Fruit fly (Drosophila melanogaster) whole organism, embryonic: ENCODE results near the gene CG33341.
A peak's percentile ranks its signal among the peaks of the same experiment; 100 is the strongest.

Source experiments
- CG10209 ChIP-seq: fragments of 200-800 bp; sonication (Bioruptor generic); optimal IDR thresholded peaks from 3 replicates; lab custom pipeline; 2017; ENCODE audit warnings: missing biosample characterization, mild to moderate bottlenecking, missing genetic modification characterization, missing genetic modification reagents
- CG11398 ChIP-seq: fragments of 200-800 bp; sonication (Bioruptor generic); optimal IDR thresholded peaks from 2 replicates; lab custom pipeline; 2016; ENCODE audit warnings: missing biosample characterization, missing genetic modification characterization
- CG11696 ChIP-seq: fragments of 200-800 bp; sonication (Bioruptor generic); IDR thresholded peaks from 2 replicates; pipeline ENCODE4 v1.3.6; 2022; ENCODE audit warnings: missing biosample characterization, missing genetic modification characterization
- CG1233 ChIP-seq: fragments of 200-800 bp; sonication (Bioruptor generic); optimal IDR thresholded peaks from 4 replicates; lab custom pipeline; 2018; ENCODE audit warnings: missing biosample characterization, mild to moderate bottlenecking, missing genetic modification characterization
- CG14667 ChIP-seq: fragments of 200-800 bp; sonication (Bioruptor generic); IDR thresholded peaks from 2 replicates; pipeline ENCODE4 v1.3.6; 2022; ENCODE audit warnings: missing biosample characterization, missing genetic modification characterization
- CG15269 ChIP-seq: fragments of 200-800 bp; sonication (Bioruptor generic); optimal IDR thresholded peaks from 2 replicates; lab custom pipeline; 2018; ENCODE audit warnings: missing biosample characterization, mild to moderate bottlenecking, missing genetic modification characterization, moderate library complexity
- CG15479 ChIP-seq: fragments of 200-800 bp; sonication (Bioruptor generic); optimal IDR thresholded peaks from 3 replicates; lab custom pipeline; 2019; ENCODE audit warnings: missing biosample characterization, mild to moderate bottlenecking, missing genetic modification characterization, moderate library complexity
- CG1602 ChIP-seq: fragments of 200-800 bp; sonication (Bioruptor generic); optimal IDR thresholded peaks from 3 replicates; lab custom pipeline; 2016; ENCODE audit warnings: missing biosample characterization, missing genetic modification characterization
- CG18262 ChIP-seq: fragments of 200-800 bp; optimal IDR thresholded peaks from 3 replicates; lab custom pipeline; 2019; ENCODE audit warnings: missing biosample characterization, mild to moderate bottlenecking, missing genetic modification characterization, moderate library complexity
- CG2678 ChIP-seq: fragments of 200-800 bp; sonication (Bioruptor generic); optimal IDR thresholded peaks from 3 replicates; lab custom pipeline; 2019; ENCODE audit warnings: missing biosample characterization, mild to moderate bottlenecking, missing genetic modification characterization, moderate library complexity
- CG31388 ChIP-seq: fragments of 200-800 bp; sonication (Bioruptor generic); optimal IDR thresholded peaks from 2 replicates; lab custom pipeline; 2016; ENCODE audit warnings: missing biosample characterization, missing genetic modification characterization
- CG4424 ChIP-seq: fragments of 200-800 bp; sonication (Bioruptor generic); optimal IDR thresholded peaks from 3 replicates; lab custom pipeline; 2016; ENCODE audit warnings: missing biosample characterization, missing genetic modification characterization
- CG6791 ChIP-seq: fragments of 200-800 bp; sonication (Bioruptor generic); IDR thresholded peaks from 3 replicates; pipeline ENCODE4 v1.3.6; 2022; ENCODE audit warnings: missing biosample characterization, missing genetic modification characterization; ENCODE audit not compliant: partially characterized antibody
- CG6813 ChIP-seq: fragments of 200-800 bp; sonication (Bioruptor generic); optimal IDR thresholded peaks from 2 replicates; lab custom pipeline; 2017; ENCODE audit warnings: missing biosample characterization, missing genetic modification characterization, mild to moderate bottlenecking, moderate library complexity, missing genetic modification reagents
- CG7372 ChIP-seq: fragments of 200-800 bp; sonication (Bioruptor generic); IDR thresholded peaks from 2 replicates; pipeline ENCODE4 v1.3.6; 2022; ENCODE audit warnings: missing biosample characterization, missing genetic modification characterization
- CG8359 ChIP-seq: fragments of 200-800 bp; sonication (Bioruptor generic); optimal IDR thresholded peaks from 2 replicates; lab custom pipeline; 2017; ENCODE audit warnings: missing biosample characterization, mild to moderate bottlenecking, missing genetic modification characterization, borderline replicate concordance
- CG8478 ChIP-seq: fragments of >200 bp; optimal IDR thresholded peaks from 2 replicates; lab custom pipeline; 2018
- D19B ChIP-seq: fragments of 200-800 bp; sonication (Bioruptor generic); optimal IDR thresholded peaks from 2 replicates; lab custom pipeline; 2017; ENCODE audit warnings: missing biosample characterization, mild to moderate bottlenecking, missing genetic modification characterization
- Dad ChIP-seq: fragments of 200-800 bp; sonication (Bioruptor generic); optimal IDR thresholded peaks from 3 replicates; lab custom pipeline; 2016; ENCODE audit warnings: missing biosample characterization, missing genetic modification characterization
- Doc3 ChIP-seq: fragments of 200-800 bp; sonication (Bioruptor generic); IDR thresholded peaks from 3 replicates; pipeline ENCODE4 v1.3.6; 2022; ENCODE audit warnings: missing biosample characterization, missing genetic modification characterization; ENCODE audit not compliant: partially characterized antibody
- Elba2 ChIP-seq: fragments of 200-800 bp; sonication (Bioruptor generic); optimal IDR thresholded peaks from 3 replicates; lab custom pipeline; 2016; ENCODE audit warnings: missing biosample characterization, missing genetic modification characterization
- Fer3 ChIP-seq: fragments of 200-800 bp; sonication (Bioruptor generic); optimal IDR thresholded peaks from 2 replicates; lab custom pipeline; 2018; ENCODE audit warnings: missing biosample characterization, mild to moderate bottlenecking, missing genetic modification characterization, moderate library complexity
- Hmr ChIP-seq: fragments of 200-800 bp; sonication (Bioruptor generic); optimal IDR thresholded peaks from 3 replicates; lab custom pipeline; 2017; ENCODE audit warnings: mild to moderate bottlenecking, missing biosample characterization, missing genetic modification reagents, missing genetic modification characterization
- Kr ChIP-seq: fragments of 200-800 bp; sonication (Bioruptor generic); optimal IDR thresholded peaks from 2 replicates; lab custom pipeline; 2017; ENCODE audit warnings: missing biosample characterization, mild to moderate bottlenecking, missing genetic modification characterization
- Nf-YC ChIP-seq: fragments of 200-800 bp; optimal IDR thresholded peaks from 3 replicates; lab custom pipeline; 2019; ENCODE audit warnings: missing biosample characterization, mild to moderate bottlenecking, missing genetic modification characterization, moderate library complexity
- Tbp ChIP-seq: fragments of >200 bp; optimal IDR thresholded peaks from 2 replicates; lab custom pipeline; 2018; ENCODE audit warnings: missing biosample characterization, missing genetic modification characterization
- YL-1 ChIP-seq: fragments of 200-800 bp; sonication (Bioruptor generic); optimal IDR thresholded peaks from 3 replicates; lab custom pipeline; 2017; ENCODE audit warnings: missing biosample characterization, mild to moderate bottlenecking, missing genetic modification characterization
- bsh ChIP-seq, 2 experiments: fragments of 200-800 bp; sonication (Bioruptor generic); optimal IDR thresholded peaks; 2 replicates each; lab custom pipeline; 2017 to 2018; ENCODE audit warnings: mild to moderate bottlenecking in 2 of 2, missing biosample characterization in 2 of 2, missing genetic modification characterization in 2 of 2, moderate library complexity in 1 of 2
- chn ChIP-seq: fragments of 200-800 bp; sonication (Bioruptor generic); optimal IDR thresholded peaks from 2 replicates; lab custom pipeline; 2016; ENCODE audit warnings: missing biosample characterization, missing genetic modification characterization
- cwo ChIP-seq: fragments of 200-800 bp; sonication (Bioruptor generic); optimal IDR thresholded peaks from 3 replicates; lab custom pipeline; 2017; ENCODE audit warnings: missing biosample characterization, missing genetic modification characterization, mild to moderate bottlenecking, moderate library complexity, missing genetic modification reagents
- fu2 ChIP-seq: fragments of 200-800 bp; sonication (Bioruptor generic); optimal IDR thresholded peaks from 2 replicates; lab custom pipeline; 2016; ENCODE audit warnings: missing biosample characterization, missing genetic modification characterization
- jing ChIP-seq: fragments of 200-800 bp; sonication (Bioruptor generic); optimal IDR thresholded peaks from 2 replicates; lab custom pipeline; 2018; ENCODE audit warnings: missing biosample characterization, mild to moderate bottlenecking, missing genetic modification characterization
- jumu ChIP-seq: fragments of 200-800 bp; sonication (Bioruptor generic); optimal IDR thresholded peaks from 3 replicates; lab custom pipeline; 2016; ENCODE audit warnings: missing biosample characterization, missing genetic modification characterization
- prd ChIP-seq, 3 experiments: fragments of >200 bp in 2 of 3; fragments of 200-800 bp in 1 of 3; sonication (Bioruptor generic) in 1 of 3; optimal IDR thresholded peaks in 2 of 3; IDR thresholded peaks in 1 of 3; 2 replicates in 2 of 3; 3 replicates in 1 of 3; pipeline versions ENCODE4 v1.3.6 to Lab custom; 2017 to 2022; ENCODE audit warnings: missing biosample characterization in 1 of 3, missing genetic modification characterization in 1 of 3
- sc ChIP-seq, 3 experiments: fragments of >200 bp in 2 of 3; fragments of 200-800 bp in 1 of 3; sonication (Bioruptor generic) in 1 of 3; optimal IDR thresholded peaks; 2 replicates in 2 of 3; 3 replicates in 1 of 3; lab custom pipeline; 2017; ENCODE audit warnings: mild to moderate bottlenecking in 1 of 3, missing biosample characterization in 1 of 3, missing genetic modification characterization in 1 of 3, missing genetic modification reagents in 1 of 3
- sob ChIP-seq: fragments of 200-800 bp; sonication (Bioruptor generic); IDR thresholded peaks from 2 replicates; pipeline ENCODE4 v1.3.6; 2022; ENCODE audit warnings: missing biosample characterization, missing genetic modification characterization
- tgo ChIP-seq: fragments of 200-800 bp; sonication (Bioruptor generic); IDR thresholded peaks from 3 replicates; pipeline ENCODE4 v1.3.6; 2022; ENCODE audit warnings: missing biosample characterization, missing genetic modification characterization
- tna ChIP-seq: fragments of 200-800 bp; sonication (Bioruptor generic); IDR thresholded peaks from 2 replicates; pipeline ENCODE4 v1.3.6; 2022; ENCODE audit warnings: missing biosample characterization, missing genetic modification characterization; ENCODE audit not compliant: partially characterized antibody
- twi ChIP-seq: fragments of 200-800 bp; optimal IDR thresholded peaks from 2 replicates; lab custom pipeline; 2019; ENCODE audit warnings: missing biosample characterization, mild to moderate bottlenecking, missing genetic modification characterization, moderate library complexity
- usp ChIP-seq: fragments of >200 bp; optimal IDR thresholded peaks from 2 replicates; lab custom pipeline; 2017; ENCODE audit warnings: missing biosample characterization, missing genetic modification characterization

The CG33341 gene

DNA sequence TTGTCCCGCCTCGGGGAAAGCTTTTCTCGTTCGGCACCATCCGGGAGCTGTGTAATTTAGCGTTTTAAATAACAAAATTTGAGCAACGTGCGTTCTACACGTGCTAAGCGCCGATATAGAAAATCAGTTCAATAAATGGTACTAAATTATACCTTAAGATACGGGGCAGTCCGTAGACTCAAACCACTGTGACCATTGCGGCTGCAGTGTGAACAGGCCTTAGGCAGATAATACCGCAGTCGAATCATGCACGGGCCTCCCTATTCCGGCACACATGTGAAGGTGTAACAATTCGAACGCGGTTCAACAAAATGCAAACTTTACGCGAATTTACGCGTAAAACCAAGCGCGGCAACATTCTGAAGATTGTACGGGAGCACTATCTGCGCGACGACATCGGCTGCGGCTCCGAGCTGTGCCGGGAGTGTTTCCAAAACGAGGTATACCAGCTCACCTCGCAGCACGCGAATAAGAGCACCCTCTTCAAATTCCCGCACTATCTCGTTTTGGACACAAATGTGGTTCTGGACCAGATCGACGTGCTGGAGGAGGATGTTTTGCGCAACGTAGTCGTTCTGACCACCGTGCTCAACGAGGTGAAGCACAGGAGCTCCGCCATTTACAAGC is 34.9 kb upstream of the CG33341 start, which contains the start of the genes Rrp5 and Dis3 (continued):
- TF ChIP-seq Hmr (GFP tag; lab: Kevin White, UChicago), result no peak
- TF ChIP-seq CG18262 (tag; lab: Kevin White, UChicago), result no peak
- no peak for TF ChIP-seq twi (tag; lab: Kevin White, UChicago)
- TF ChIP-seq sob (GFP tag; lab: Robert Waterston, UW), result peak; percentile 77
- no peak for TF ChIP-seq CG31388 (GFP tag; lab: Kevin White, UChicago)
- TF ChIP-seq Kr, result no peak
- TF ChIP-seq tna (GFP tag; lab: Robert Waterston, UW), result no peak
- TF ChIP-seq YL-1 (GFP tag; lab: Kevin White, UChicago), result peak; percentile 97
- peak; percentile 13 for TF ChIP-seq chn (GFP tag; lab: Kevin White, UChicago)
- TF ChIP-seq CG15269 (tag; lab: Kevin White, UChicago), result no peak
- no peak for TF ChIP-seq CG2678 (tag; lab: Kevin White, UChicago)
- no peak for TF ChIP-seq tgo
- no peak for TF ChIP-seq CG10209 (GFP tag; lab: Kevin White, UChicago)
- no peak for TF ChIP-seq CG15479 (GFP tag; lab: Kevin White, UChicago)

DNA sequence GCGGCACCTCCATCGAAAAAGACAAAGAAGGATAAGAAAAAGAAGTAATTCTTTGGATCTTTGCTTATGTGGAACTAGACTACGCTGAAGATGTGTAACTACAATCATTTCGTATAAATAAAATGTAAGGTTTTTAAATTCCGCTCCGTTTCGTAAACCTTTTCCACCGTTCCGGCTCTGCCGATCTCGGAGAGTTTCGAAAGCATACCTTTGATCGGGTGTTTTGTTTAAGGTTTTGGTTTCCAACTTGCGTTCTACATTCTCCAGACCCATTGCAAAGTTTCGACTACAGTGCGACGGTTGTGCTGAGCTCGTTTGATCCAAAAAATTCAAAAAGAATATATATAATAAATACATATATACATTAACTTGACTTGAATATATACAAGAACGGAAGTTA is 31.5 kb upstream of the CG33341 start, which contains the start of gene CG6432:
Gene CG6432, plus strand, starts transcription at position 301 of the 400 bp plus-strand sequence.
- TF ChIP-seq tna (GFP tag; lab: Robert Waterston, UW), result no peak
- TF ChIP-seq, all 482 proteins: peak for 0

- TF ChIP-seq CG7372 (GFP tag; lab: Robert Waterston, UW), result 0 out of 2 replicates have a peak, but pooled peaks have one; percentile 12
- TF ChIP-seq Doc3 (GFP tag; lab: Robert Waterston, UW), result no peak
Measured at dm6 chr3R:24341251-24341650, 26.9 kb upstream of the CG33341 start, which contains the start of gene Ms. Gene Ms (plus strand): TSS chr3R:24341551.

- TF ChIP-seq CG11696 (GFP tag; lab: Robert Waterston, UW) (no peak), CG1602 (GFP tag; lab: Kevin White, UChicago) (peak; percentile 51), CG7372 (GFP tag; lab: Robert Waterston, UW) (no peak), Fer3 (tag; lab: Kevin White, UChicago) (no peak), CG14667 (no peak), fu2 (GFP tag; lab: Kevin White, UChicago) (peak; percentile 58), jing (GFP tag; lab: Kevin White, UChicago) (peak; percentile 6), sob (GFP tag; lab: Robert Waterston, UW) (peak; percentile 59; the same call in 1 of the 2 replicates), CG8359 (GFP tag; lab: Kevin White, UChicago) (no peak), sc (optimal IDR thresholded peaks at IDR 0.05; lab: Kevin White, UChicago) (no peak), sc (GFP tag; optimal IDR thresholded peaks at IDR 0.05; lab: Kevin White, UChicago) (no peak), cwo (GFP tag; lab: Kevin White, UChicago) (no peak), jumu (GFP tag; lab: Kevin White, UChicago) (peak; percentile 61), Elba2 (GFP tag; lab: Kevin White, UChicago) (peak; percentile 10), CG6813 (GFP tag; lab: Kevin White, UChicago) (no peak), CG4424 (GFP tag; lab: Kevin White, UChicago) (no peak), CG6791 (no peak; the same call in 2 of the 3 replicates), CG11398 (GFP tag; lab: Kevin White, UChicago) (no peak), D19B (GFP tag; lab: Kevin White, UChicago) (no peak), prd (optimal IDR thresholded peaks at IDR 0.05; lab: Kevin White, UChicago) (no peak), prd (GFP tag; IDR thresholded peaks at IDR 0.05; lab: Robert Waterston, UW) (peak; percentile 69), CG8478 (lab: Kevin White, UChicago) (no peak), Nf-YC (no peak), usp (GFP tag; lab: Kevin White, UChicago) (no peak), Tbp (GFP tag; lab: Kevin White, UChicago) (peak; percentile 59), Dad (no peak), CG1233 (GFP tag; lab: Kevin White, UChicago) (no peak), bsh (GFP tag; optimal IDR thresholded peaks at IDR 0.05; lab: Kevin White, UChicago) (no peak)
Measured at dm6 chr3R:24348420-24349190, 19.6 kb upstream of the CG33341 start, which contains the start of the genes CG5746 and CG6454. Gene CG5746 (minus strand): TSS chr3R:24348791. Gene CG6454 (plus strand): TSS chr3R:24349182.
